Fruit fly (Drosophila melanogaster): ENCODE results near the gene CG2663.

- TF ChIP-seq brk (GFP tag; optimal IDR thresholded peaks at IDR 0.05) (no peak), foxo (GFP tag; optimal IDR thresholded peaks at IDR 0.05) (peak in 1 of 2 experiments; percentile 4), pan (optimal IDR thresholded peaks at IDR 0.05) (no peak), usp (GFP tag; optimal IDR thresholded peaks at IDR 0.05) (no peak), GATAd (GFP tag; optimal IDR thresholded peaks at IDR 0.05) (no peak), OdsH (GFP tag; optimal IDR thresholded peaks at IDR 0.05) (no peak), fru (GFP tag; optimal IDR thresholded peaks at IDR 0.05) (peak; percentile 10), Rel (GFP tag; optimal IDR thresholded peaks at IDR 0.05) (no peak), Rel (tag; optimal IDR thresholded peaks at IDR 0.05) (no peak), CG32264 (GFP tag; optimal IDR thresholded peaks at IDR 0.05) (no peak), psq (GFP tag; optimal IDR thresholded peaks at IDR 0.05) (no peak), ey (GFP tag; optimal IDR thresholded peaks at IDR 0.05) (no peak), tai (GFP tag; optimal IDR thresholded peaks at IDR 0.05) (no peak), woc (GFP tag; optimal IDR thresholded peaks at IDR 0.05) (no peak)
Measured at dm6 chr3R:5422123-5422522, 18.2 kb upstream of the CG2663 start.
